Fruit fly (Drosophila melanogaster) Kc167 (cell line): ENCODE measurements around the gene CG17490.

Experiments used
- Myc ChIP-seq: fragments of >200 bp; optimal IDR thresholded peaks from 2 replicates; lab custom pipeline; 2017; ENCODE audit warnings: missing external identifiers
- h ChIP-seq: fragments of >200 bp; optimal IDR thresholded peaks from 3 replicates; lab custom pipeline; 2018; ENCODE audit warnings: missing external identifiers
- insv ChIP-seq: fragments of >200 bp; optimal IDR thresholded peaks from 3 replicates; lab custom pipeline; 2018; ENCODE audit warnings: missing external identifiers
- psq ChIP-seq: fragments of >200 bp; optimal IDR thresholded peaks from 2 replicates; lab custom pipeline; 2017; ENCODE audit warnings: missing external identifiers
- ttk ChIP-seq: sonication (Bioruptor generic); optimal IDR thresholded peaks from 2 replicates; lab custom pipeline; 2017; ENCODE audit warnings: missing external identifiers

- no peak for TF ChIP-seq h (lab: Kevin White, UChicago)
- no peak for TF ChIP-seq psq (lab: Kevin White, UChicago)
- TF ChIP-seq ttk (lab: Kevin White, UChicago): no peak
- TF ChIP-seq Myc (lab: Kevin White, UChicago): no peak
- no peak for TF ChIP-seq insv (lab: Kevin White, UChicago)
These were observed 37.9 kb downstream of the CG17490 start for dm6 chr2L:22575346-22575745.
